Fruit fly (Drosophila melanogaster): ENCODE data around the gene crb.

Gene crb

DNA sequence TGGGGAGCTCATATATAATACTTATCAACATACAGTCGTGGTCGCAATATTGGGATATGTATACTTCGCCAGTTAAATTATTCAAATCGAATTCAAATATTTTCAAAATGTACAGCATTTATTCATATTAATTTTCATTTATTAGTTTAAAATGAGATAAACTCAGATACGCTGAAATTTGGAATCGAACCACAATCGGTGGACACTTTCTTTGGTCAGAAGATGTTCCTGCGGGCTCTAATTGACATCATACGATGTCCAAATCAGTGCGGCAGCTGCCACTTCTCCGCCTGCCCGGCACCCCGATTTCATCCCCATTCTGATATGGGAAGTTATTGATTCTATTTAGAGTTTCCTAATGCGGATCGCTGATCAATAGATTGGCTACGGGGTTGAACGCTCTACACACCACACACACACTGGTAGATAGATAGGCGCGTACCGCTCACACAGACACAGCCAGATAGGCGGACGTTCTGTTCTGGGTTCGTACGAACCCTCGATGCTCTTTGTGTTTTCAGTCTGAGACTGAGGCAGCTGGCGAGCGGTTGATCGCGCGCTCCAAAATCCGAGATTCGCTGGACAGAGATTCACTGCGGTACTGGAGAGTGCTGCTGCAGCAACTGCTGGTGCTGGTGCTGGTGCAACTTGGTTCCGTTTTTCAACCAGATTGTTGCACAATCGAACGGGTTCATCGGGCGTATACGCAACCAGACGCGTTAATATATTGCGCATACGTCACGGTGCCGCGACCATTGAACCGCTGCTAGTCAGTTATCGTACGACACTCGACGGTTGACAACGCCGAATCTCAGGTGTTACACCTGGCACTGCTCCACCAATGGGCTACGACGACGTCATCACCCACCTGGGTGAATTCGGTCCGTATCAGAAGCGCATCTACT is 18.5 kb upstream of the crb start, which contains the start of gene Orct (continued):
- TF ChIP-seq CG10431 (GFP tag; optimal IDR thresholded peaks at IDR 0.05) (peak; percentile 23), CG14965 (GFP tag; optimal IDR thresholded peaks at IDR 0.05; ENCODE audit: borderline replicate concordance) (no peak), Scr (GFP tag; IDR thresholded peaks at IDR 0.05; ENCODE audit: partially characterized antibody) (no peak), Sry-β (GFP tag; optimal IDR thresholded peaks at IDR 0.05) (peak; percentile 7), dan (GFP tag; IDR thresholded peaks at IDR 0.05) (no peak), CG32532 (GFP tag; IDR thresholded peaks at IDR 0.05) (peak; percentile 79), CG18619 (GFP tag; optimal IDR thresholded peaks at IDR 0.05) (peak; percentile 88), CG16815 (GFP tag; optimal IDR thresholded peaks at IDR 0.05) (peak; percentile 69), sr (GFP tag; IDR thresholded peaks at IDR 0.05) (no peak), CG18011 (GFP tag; optimal IDR thresholded peaks at IDR 0.05) (peak; percentile 54), CG7556 (GFP tag; optimal IDR thresholded peaks at IDR 0.05) (peak; percentile 88), HLH3B (GFP tag; IDR thresholded peaks at IDR 0.05) (0 out of 2 replicates have a peak, but pooled peaks have one; percentile 36), inv (GFP tag; IDR thresholded peaks at IDR 0.05; ENCODE audit: partially characterized antibody) (no peak), CG30020 (tag; optimal IDR thresholded peaks at IDR 0.05) (peak; percentile 27), CG11695 (GFP tag; IDR thresholded peaks at IDR 0.05) (peak; percentile 72), bsh (GFP tag; optimal IDR thresholded peaks at IDR 0.05) (peak in 1 of 2 experiments; percentile 68), CG12071 (GFP tag; optimal IDR thresholded peaks at IDR 0.05) (peak; percentile 59), CG3726 (GFP tag; IDR thresholded peaks at IDR 0.05) (0 out of 3 replicates have a peak, but pooled peaks have one; percentile 15), lola (GFP tag; optimal IDR thresholded peaks at IDR 0.05) (peak in 1 of 3 experiments; percentile 62), sob (GFP tag; IDR thresholded peaks at IDR 0.05) (peak; percentile 66; the same call in 1 of the 2 replicates), Sry-δ (GFP tag; optimal IDR thresholded peaks at IDR 0.05) (peak; percentile 13), jing (GFP tag; optimal IDR thresholded peaks at IDR 0.05) (no peak), oc (tag; optimal IDR thresholded peaks at IDR 0.05) (peak; percentile 60), luna (GFP tag; optimal IDR thresholded peaks at IDR 0.05) (peak; percentile 2), CG10209 (GFP tag; optimal IDR thresholded peaks at IDR 0.05) (peak; percentile 83), tap (tag; optimal IDR thresholded peaks at IDR 0.05) (peak; percentile 77), jigr1 (GFP tag; IDR thresholded peaks at IDR 0.05) (0 out of 3 replicates have a peak, but pooled peaks have one; percentile 20), ato (GFP tag; IDR thresholded peaks at IDR 0.05; ENCODE audit: partially characterized antibody) (no peak), Dll (GFP tag; IDR thresholded peaks at IDR 0.05; ENCODE audit: partially characterized antibody) (no peak), D (optimal IDR thresholded peaks at IDR 0.05) (no peak), D (GFP tag; optimal IDR thresholded peaks at IDR 0.05) (peak; percentile 33), Sox100B (GFP tag; optimal IDR thresholded peaks at IDR 0.05) (peak; percentile 79), gem (tag; optimal IDR thresholded peaks at IDR 0.05) (peak; percentile 87), CG11093 (GFP tag; IDR thresholded peaks at IDR 0.05) (no peak), odd (GFP tag; optimal IDR thresholded peaks at IDR 0.05) (peak; percentile 68), CG34376 (GFP tag; optimal IDR thresholded peaks at IDR 0.05) (peak; percentile 72), CrebB (tag; optimal IDR thresholded peaks at IDR 0.05) (peak; percentile 70), BtbVII (GFP tag; optimal IDR thresholded peaks at IDR 0.05) (peak; percentile 85), CG10321 (GFP tag; IDR thresholded peaks at IDR 0.05) (no peak), gfzf (GFP tag; optimal IDR thresholded peaks at IDR 0.05) (no peak), CG10979 (tag; optimal IDR thresholded peaks at IDR 0.05) (peak; percentile 41), CG8290 (GFP tag; optimal IDR thresholded peaks at IDR 0.05) (no peak), CG8290 (tag; optimal IDR thresholded peaks at IDR 0.05) (peak in 1 of 2 experiments; percentile 60), Ravus (GFP tag; IDR thresholded peaks at IDR 0.05) (peak; percentile 16), Nf-YA (GFP tag; IDR thresholded peaks at IDR 0.05) (no peak; the same call in 1 of the 2 replicates), Eip74EF (GFP tag; optimal IDR thresholded peaks at IDR 0.05) (peak in 1 of 2 experiments; percentile 71), dati (GFP tag; IDR thresholded peaks at IDR 0.05) (no peak)

Measured in whole organism, embryonic.